Fruit fly (Drosophila melanogaster) whole organism, embryonic: ENCODE results near the gene CG15728.
A peak's percentile ranks its signal among the peaks of the same experiment; 100 is the strongest.

Source experiments
- Blimp-1 ChIP-seq: fragments of 200-800 bp; sonication (Bioruptor generic); optimal IDR thresholded peaks from 3 replicates; lab custom pipeline; 2018; ENCODE audit warnings: missing biosample characterization, missing genetic modification characterization, mild to moderate bottlenecking, moderate library complexity, missing genetic modification reagents
- C15 ChIP-seq: fragments of 200-800 bp; sonication (Bioruptor generic); IDR thresholded peaks from 3 replicates; pipeline ENCODE4 v1.3.6; 2022; ENCODE audit warnings: missing biosample characterization, missing genetic modification characterization
- CG1024 ChIP-seq: fragments of 200-800 bp; sonication (Bioruptor generic); IDR thresholded peaks from 2 replicates; pipeline ENCODE4 v1.3.6; 2022; ENCODE audit warnings: missing biosample characterization, missing genetic modification characterization
- CG1233 ChIP-seq: fragments of 200-800 bp; sonication (Bioruptor generic); optimal IDR thresholded peaks from 4 replicates; lab custom pipeline; 2018; ENCODE audit warnings: missing biosample characterization, mild to moderate bottlenecking, missing genetic modification characterization
- CG12769 ChIP-seq: fragments of 200-800 bp; sonication (Bioruptor generic); optimal IDR thresholded peaks from 2 replicates; lab custom pipeline; 2019; ENCODE audit warnings: missing biosample characterization, mild to moderate bottlenecking, missing genetic modification characterization, moderate library complexity
- CG12942 ChIP-seq: fragments of 200-800 bp; sonication (Bioruptor generic); optimal IDR thresholded peaks from 3 replicates; lab custom pipeline; 2016; ENCODE audit warnings: missing biosample characterization, missing genetic modification characterization
- CG13123 ChIP-seq: fragments of 200-800 bp; sonication (Bioruptor generic); optimal IDR thresholded peaks from 2 replicates; lab custom pipeline; 2016; ENCODE audit warnings: missing biosample characterization, missing genetic modification characterization
- CG13775 ChIP-seq: fragments of 200-800 bp; sonication (Bioruptor generic); optimal IDR thresholded peaks from 3 replicates; lab custom pipeline; 2017; ENCODE audit warnings: missing biosample characterization, mild to moderate bottlenecking, missing genetic modification characterization
- CG13894 ChIP-seq: fragments of 200-800 bp; sonication (Bioruptor generic); optimal IDR thresholded peaks from 3 replicates; lab custom pipeline; 2018; ENCODE audit warnings: missing biosample characterization, mild to moderate bottlenecking, missing genetic modification characterization, moderate library complexity
- CG14710 ChIP-seq: fragments of 200-800 bp; sonication (Bioruptor generic); optimal IDR thresholded peaks from 3 replicates; lab custom pipeline; 2019; ENCODE audit warnings: missing biosample characterization, mild to moderate bottlenecking, missing genetic modification characterization, moderate library complexity
- CG14965 ChIP-seq: fragments of 200-800 bp; sonication (Bioruptor generic); optimal IDR thresholded peaks from 2 replicates; lab custom pipeline; 2016; ENCODE audit warnings: missing biosample characterization, missing genetic modification characterization, borderline replicate concordance
- CG1602 ChIP-seq: fragments of 200-800 bp; sonication (Bioruptor generic); optimal IDR thresholded peaks from 3 replicates; lab custom pipeline; 2016; ENCODE audit warnings: missing biosample characterization, missing genetic modification characterization
- CG16813 ChIP-seq: fragments of 200-800 bp; sonication (Bioruptor generic); IDR thresholded peaks from 3 replicates; pipeline ENCODE4 v1.3.6; 2022; ENCODE audit warnings: missing biosample characterization, missing genetic modification characterization; ENCODE audit not compliant: partially characterized antibody
- CG17385 ChIP-seq: fragments of 200-800 bp; sonication (Bioruptor generic); optimal IDR thresholded peaks from 3 replicates; lab custom pipeline; 2018; ENCODE audit warnings: missing biosample characterization, mild to moderate bottlenecking, missing genetic modification characterization
- CG17612 ChIP-seq: fragments of 200-800 bp; sonication (Bioruptor generic); IDR thresholded peaks from 2 replicates; pipeline ENCODE4 v1.3.6; 2022; ENCODE audit warnings: missing biosample characterization, missing genetic modification characterization
- CG1792 ChIP-seq: fragments of 200-800 bp; sonication (Bioruptor generic); optimal IDR thresholded peaks from 2 replicates; lab custom pipeline; 2016; ENCODE audit warnings: missing biosample characterization, missing genetic modification characterization
- CG2129 ChIP-seq: fragments of 200-800 bp; sonication (Bioruptor generic); IDR thresholded peaks from 2 replicates; pipeline ENCODE4 v1.3.6; 2022; ENCODE audit warnings: missing biosample characterization, missing genetic modification characterization; ENCODE audit not compliant: partially characterized antibody
- CG2678 ChIP-seq: fragments of 200-800 bp; sonication (Bioruptor generic); optimal IDR thresholded peaks from 3 replicates; lab custom pipeline; 2019; ENCODE audit warnings: missing biosample characterization, mild to moderate bottlenecking, missing genetic modification characterization, moderate library complexity
- CG34376 ChIP-seq: fragments of 200-800 bp; sonication (Bioruptor generic); optimal IDR thresholded peaks from 2 replicates; lab custom pipeline; 2018; ENCODE audit warnings: missing biosample characterization, mild to moderate bottlenecking, missing genetic modification characterization
- CG4282 ChIP-seq: fragments of 200-800 bp; sonication (Bioruptor generic); optimal IDR thresholded peaks from 2 replicates; lab custom pipeline; 2016; ENCODE audit warnings: missing biosample characterization, missing genetic modification characterization
- CG4404 ChIP-seq: fragments of 200-800 bp; sonication (Bioruptor generic); IDR thresholded peaks from 2 replicates; pipeline ENCODE4 v1.3.6; 2022; ENCODE audit warnings: missing biosample characterization, missing genetic modification characterization
- CG4617 ChIP-seq: fragments of 200-800 bp; sonication (Bioruptor generic); optimal IDR thresholded peaks from 3 replicates; lab custom pipeline; 2016; ENCODE audit warnings: missing biosample characterization, missing genetic modification characterization, borderline replicate concordance
- CG9437 ChIP-seq: fragments of 200-800 bp; sonication (Bioruptor generic); optimal IDR thresholded peaks from 2 replicates; lab custom pipeline; 2018; ENCODE audit warnings: missing biosample characterization, mild to moderate bottlenecking, missing genetic modification characterization
- D19A ChIP-seq: fragments of 200-800 bp; optimal IDR thresholded peaks from 3 replicates; lab custom pipeline; 2019; ENCODE audit warnings: missing biosample characterization, mild to moderate bottlenecking, missing genetic modification characterization, moderate library complexity
- Dip2 ChIP-seq: fragments of 200-800 bp; sonication (Bioruptor generic); IDR thresholded peaks from 2 replicates; pipeline ENCODE4 v1.3.6; 2022; ENCODE audit warnings: missing biosample characterization, missing genetic modification characterization
- Dip3 ChIP-seq: fragments of 200-800 bp; sonication (Bioruptor generic); optimal IDR thresholded peaks from 3 replicates; lab custom pipeline; 2016; ENCODE audit warnings: missing biosample characterization, missing genetic modification characterization
- Dp ChIP-seq: fragments of 200-800 bp; sonication (Bioruptor generic); optimal IDR thresholded peaks from 2 replicates; lab custom pipeline; 2018; ENCODE audit warnings: missing biosample characterization, mild to moderate bottlenecking, missing genetic modification characterization, moderate library complexity
- Fer1 ChIP-seq: fragments of 200-800 bp; sonication (Bioruptor generic); optimal IDR thresholded peaks from 2 replicates; lab custom pipeline; 2017; ENCODE audit warnings: missing biosample characterization, mild to moderate bottlenecking, missing genetic modification characterization
- Fer3 ChIP-seq: fragments of 200-800 bp; sonication (Bioruptor generic); optimal IDR thresholded peaks from 2 replicates; lab custom pipeline; 2018; ENCODE audit warnings: missing biosample characterization, mild to moderate bottlenecking, missing genetic modification characterization, moderate library complexity
- Hmx ChIP-seq: fragments of 200-800 bp; sonication (Bioruptor generic); optimal IDR thresholded peaks from 2 replicates; lab custom pipeline; 2016; ENCODE audit warnings: missing biosample characterization, missing genetic modification characterization
- Hr39 ChIP-seq: fragments of >200 bp; optimal IDR thresholded peaks from 2 replicates; lab custom pipeline; 2017
- MESR4 ChIP-seq: fragments of 200-800 bp; sonication (Bioruptor generic); optimal IDR thresholded peaks from 2 replicates; lab custom pipeline; 2018; ENCODE audit warnings: missing biosample characterization, mild to moderate bottlenecking, missing genetic modification characterization, moderate library complexity
- Nf-YC ChIP-seq: fragments of 200-800 bp; optimal IDR thresholded peaks from 3 replicates; lab custom pipeline; 2019; ENCODE audit warnings: missing biosample characterization, mild to moderate bottlenecking, missing genetic modification characterization, moderate library complexity
- PHDP ChIP-seq: fragments of 200-800 bp; sonication (Bioruptor generic); optimal IDR thresholded peaks from 3 replicates; lab custom pipeline; 2018; ENCODE audit warnings: missing biosample characterization, mild to moderate bottlenecking, missing genetic modification characterization, moderate library complexity
- Stat92E ChIP-seq, 3 experiments: fragments of >200 bp in 2 of 3; fragments of 200-800 bp in 1 of 3; sonication (Bioruptor generic) in 1 of 3; optimal IDR thresholded peaks; 2 replicates each; lab custom pipeline; 2017 to 2019; ENCODE audit warnings: missing biosample characterization in 3 of 3, missing genetic modification characterization in 3 of 3, mild to moderate bottlenecking in 1 of 3, moderate library complexity in 1 of 3
- btn ChIP-seq: fragments of 200-800 bp; sonication (Bioruptor generic); optimal IDR thresholded peaks from 2 replicates; lab custom pipeline; 2016; ENCODE audit warnings: missing biosample characterization, missing genetic modification characterization
- da ChIP-seq: fragments of 200-800 bp; sonication (Bioruptor generic); optimal IDR thresholded peaks from 2 replicates; lab custom pipeline; 2016; ENCODE audit warnings: missing biosample characterization, missing genetic modification characterization
- disco-r ChIP-seq: fragments of 200-800 bp; sonication (Bioruptor generic); optimal IDR thresholded peaks from 2 replicates; lab custom pipeline; 2016; ENCODE audit warnings: missing biosample characterization, missing genetic modification characterization
- gsb-n ChIP-seq: fragments of 200-800 bp; sonication (Bioruptor generic); optimal IDR thresholded peaks from 3 replicates; lab custom pipeline; 2018; ENCODE audit warnings: missing biosample characterization, mild to moderate bottlenecking, missing genetic modification characterization
- kni ChIP-seq: fragments of 200-800 bp; sonication (Bioruptor generic); optimal IDR thresholded peaks from 3 replicates; lab custom pipeline; 2017; ENCODE audit warnings: mild to moderate bottlenecking, missing biosample characterization, missing genetic modification reagents, missing genetic modification characterization
- lov ChIP-seq, 2 experiments: fragments of 200-800 bp in 1 of 2; fragments of >200 bp in 1 of 2; sonication (Bioruptor generic) in 1 of 2; IDR thresholded peaks in 1 of 2; optimal IDR thresholded peaks in 1 of 2; 2 replicates in 1 of 2; 3 replicates in 1 of 2; pipeline versions ENCODE4 v1.3.6 to Lab custom; 2017 to 2022; ENCODE audit warnings: missing biosample characterization in 1 of 2, missing genetic modification characterization in 1 of 2
- luna ChIP-seq: fragments of 200-800 bp; sonication (Bioruptor generic); optimal IDR thresholded peaks from 2 replicates; lab custom pipeline; 2016; ENCODE audit warnings: missing biosample characterization, missing genetic modification characterization
- p53 ChIP-seq: fragments of 200-800 bp; sonication (Bioruptor generic); optimal IDR thresholded peaks from 2 replicates; lab custom pipeline; 2016; ENCODE audit warnings: missing biosample characterization, missing genetic modification characterization
- psq ChIP-seq: fragments of 200-800 bp; sonication (Bioruptor generic); optimal IDR thresholded peaks from 2 replicates; lab custom pipeline; 2017; ENCODE audit warnings: missing biosample characterization, missing genetic modification characterization
- sens ChIP-seq: fragments of 200-800 bp; sonication (Bioruptor generic); peaks from one replicate; lab custom pipeline; 2016; ENCODE audit warnings: missing biosample characterization, missing genetic modification characterization
- stwl ChIP-seq: fragments of 200-800 bp; sonication (Bioruptor generic); optimal IDR thresholded peaks from 3 replicates; lab custom pipeline; 2018; ENCODE audit warnings: missing biosample characterization, mild to moderate bottlenecking, missing genetic modification characterization, moderate library complexity
- tin ChIP-seq: fragments of 200-800 bp; sonication (Bioruptor generic); optimal IDR thresholded peaks from 3 replicates; lab custom pipeline; 2016; ENCODE audit warnings: missing biosample characterization, missing genetic modification characterization
- zfh2 ChIP-seq: fragments of 200-800 bp; sonication (Bioruptor generic); optimal IDR thresholded peaks from 2 replicates; lab custom pipeline; 2016; ENCODE audit warnings: missing biosample characterization, missing genetic modification characterization

Gene CG15728

DNA sequence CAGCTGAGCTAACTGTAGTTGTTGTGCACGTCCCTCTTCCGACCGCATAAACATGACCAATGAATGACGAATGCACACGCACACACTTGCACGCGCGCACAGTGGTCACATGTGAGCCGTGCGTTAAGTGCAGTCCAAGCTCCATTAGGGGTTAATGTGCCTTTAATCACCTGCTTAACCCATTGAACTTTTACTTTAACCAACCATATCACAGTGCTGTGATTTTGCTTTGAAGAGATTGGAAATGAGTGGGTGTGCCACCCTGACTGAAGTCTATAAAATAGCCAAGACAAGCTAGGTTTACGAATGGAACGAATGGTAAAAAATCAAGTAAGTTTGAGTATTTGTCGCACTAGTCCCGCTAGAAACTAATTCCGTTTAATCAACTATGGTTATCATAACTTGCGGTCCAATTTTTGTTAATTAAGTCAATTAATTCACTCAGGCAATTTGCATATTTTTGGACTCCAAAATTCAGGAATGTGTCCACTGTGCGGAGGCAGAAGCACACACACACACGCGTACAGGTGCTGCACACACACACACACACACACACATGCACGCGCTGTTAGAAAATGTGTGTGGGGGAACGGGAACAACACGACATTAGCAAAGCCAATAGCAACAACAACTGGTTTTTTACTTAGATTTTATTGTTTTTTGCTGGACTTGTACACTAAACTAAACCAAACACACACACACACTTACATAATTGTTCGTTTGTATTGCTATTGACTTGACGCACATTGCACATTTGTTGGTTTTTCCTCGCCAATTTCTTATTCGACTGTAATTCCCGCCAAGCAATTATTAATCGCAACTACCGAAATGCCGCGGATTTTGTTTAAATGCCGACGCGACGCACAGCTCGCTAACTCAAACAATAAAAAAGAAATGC, 32.6 kb upstream of the CG15728 start (continued):
- TF ChIP-seq p53 (GFP tag; lab: Kevin White, UChicago) (peak; percentile 53), CG9437 (GFP tag; lab: Kevin White, UChicago) (peak; percentile 45), C15 (GFP tag; lab: Robert Waterston, UW) (no peak), Stat92E (GFP tag; optimal IDR thresholded peaks at IDR 0.05; lab: Kevin White, UChicago) (no peak), CG2129 (GFP tag; lab: Robert Waterston, UW) (no peak), CG2678 (tag; lab: Kevin White, UChicago) (peak; percentile 66), CG1233 (GFP tag; lab: Kevin White, UChicago) (peak; percentile 66), luna (GFP tag; lab: Kevin White, UChicago) (peak; percentile 6), Fer3 (tag; lab: Kevin White, UChicago) (peak; percentile 32), Nf-YC (tag; lab: Kevin White, UChicago) (peak; percentile 56), tin (GFP tag; lab: Kevin White, UChicago) (peak; percentile 46), CG17385 (GFP tag; lab: Kevin White, UChicago) (peak; percentile 41), CG1024 (GFP tag; lab: Robert Waterston, UW) (0 out of 2 replicates have a peak, but pooled peaks have one; percentile 5), da (no peak), gsb-n (tag; lab: Kevin White, UChicago) (peak; percentile 35), CG12769 (tag; lab: Kevin White, UChicago) (peak; percentile 62), CG1602 (GFP tag; lab: Kevin White, UChicago) (peak; percentile 22), lov (optimal IDR thresholded peaks at IDR 0.05; lab: Kevin White, UChicago) (no peak), lov (GFP tag; IDR thresholded peaks at IDR 0.05; lab: Robert Waterston, UW) (no peak), Hr39 (lab: Kevin White, UChicago) (no peak), CG13775 (GFP tag; lab: Kevin White, UChicago) (peak; percentile 59), CG14965 (GFP tag; lab: Kevin White, UChicago) (no peak), zfh2 (peak; percentile 4), Blimp-1 (GFP tag; lab: Kevin White, UChicago) (peak; percentile 33), D19A (tag; lab: Kevin White, UChicago) (peak; percentile 54), disco-r (GFP tag; lab: Kevin White, UChicago) (peak; percentile 52), PHDP (tag; lab: Kevin White, UChicago) (peak; percentile 25), kni (GFP tag; lab: Kevin White, UChicago) (peak; percentile 56), Dip3 (GFP tag; lab: Kevin White, UChicago) (no peak), CG4282 (GFP tag; lab: Kevin White, UChicago) (peak; percentile 74), CG17612 (GFP tag; lab: Robert Waterston, UW) (no peak), CG4617 (GFP tag; lab: Kevin White, UChicago) (peak; percentile 74), MESR4 (GFP tag; lab: Kevin White, UChicago) (peak; percentile 64), sens (GFP tag; lab: Kevin White, UChicago) (peak; percentile 93), CG1792 (GFP tag; lab: Kevin White, UChicago) (no peak), Dip2 (no peak), stwl (tag; lab: Kevin White, UChicago) (no peak), CG16813 (peak; percentile 41; the same call in 2 of the 3 replicates), psq (GFP tag; lab: Kevin White, UChicago) (no peak), CG13894 (peak; percentile 43), CG13123 (GFP tag; lab: Kevin White, UChicago) (peak; percentile 27), CG34376 (no peak), CG4404 (GFP tag; lab: Robert Waterston, UW) (peak; percentile 24; the same call in 1 of the 2 replicates), CG14710 (tag; lab: Kevin White, UChicago) (peak; percentile 47), CG12942 (peak; percentile 26), Hmx (GFP tag; lab: Kevin White, UChicago) (no peak), Dp (GFP tag; lab: Kevin White, UChicago) (no peak), Fer1 (GFP tag; lab: Kevin White, UChicago) (peak; percentile 14), btn (GFP tag; lab: Kevin White, UChicago) (peak; percentile 40)
